Fruit fly (Drosophila melanogaster) whole organism, wandering third instar larva: ENCODE data around the gene Srp19.

Source experiments
- Abd-B ChIP-seq: fragments of >200 bp; optimal IDR thresholded peaks from 2 replicates; lab custom pipeline; 2017; ENCODE audit warnings: missing biosample characterization, missing genetic modification characterization
- GATAd ChIP-seq: sonication (Bioruptor generic); optimal IDR thresholded peaks from 2 replicates; lab custom pipeline; 2016; ENCODE audit warnings: missing biosample characterization, missing genetic modification characterization
- Hr83 ChIP-seq: fragments of 200-300 bp; sonication (Bioruptor generic); optimal IDR thresholded peaks from 2 replicates; lab custom pipeline; 2016; ENCODE audit warnings: missing biosample characterization, mild to moderate bottlenecking, missing genetic modification characterization, moderate library complexity; ENCODE audit not compliant: poor library complexity, severe bottlenecking
- Mio ChIP-seq: sonication (Bioruptor generic); optimal IDR thresholded peaks from 2 replicates; lab custom pipeline; 2016; ENCODE audit warnings: missing biosample characterization, missing genetic modification characterization
- Sp1 ChIP-seq: fragments of 200-800 bp; sonication (Bioruptor generic); optimal IDR thresholded peaks from 3 replicates; lab custom pipeline; 2019; ENCODE audit warnings: missing biosample characterization, mild to moderate bottlenecking, missing genetic modification characterization, moderate library complexity
- Vsx2 ChIP-seq: fragments of 200-300, 225-300 bp; sonication (Bioruptor generic); optimal IDR thresholded peaks from 2 replicates; lab custom pipeline; 2018; ENCODE audit warnings: missing biosample characterization, missing genetic modification characterization; ENCODE audit not compliant: partially characterized antibody
- br ChIP-seq: fragments of 200-800 bp; sonication (Bioruptor generic); optimal IDR thresholded peaks from 2 replicates; lab custom pipeline; 2016; ENCODE audit warnings: missing biosample characterization, missing genetic modification characterization
- brk ChIP-seq: fragments of 200-800 bp; sonication (Bioruptor generic); optimal IDR thresholded peaks from 2 replicates; lab custom pipeline; 2016; ENCODE audit warnings: missing biosample characterization, mild to moderate bottlenecking, missing genetic modification characterization
- dl ChIP-seq, 2 experiments: fragments of 175-275, 200-275 bp in 1 of 2; fragments of 200-275 bp in 1 of 2; sonication (Bioruptor generic); optimal IDR thresholded peaks; lab custom pipeline; 2018; ENCODE audit warnings: mild to moderate bottlenecking in 2 of 2, missing biosample characterization in 2 of 2, missing genetic modification characterization in 2 of 2, moderate library complexity in 2 of 2; ENCODE audit not compliant: partially characterized antibody in 2 of 2, insufficient read depth in 1 of 2
- dsf ChIP-seq: sonication (Bioruptor generic); optimal IDR thresholded peaks from 2 replicates; lab custom pipeline; 2016; ENCODE audit warnings: missing biosample characterization, missing genetic modification characterization, borderline replicate concordance
- pan ChIP-seq: fragments of >200 bp; optimal IDR thresholded peaks from 2 replicates; lab custom pipeline; 2017
- psq ChIP-seq: fragments of 200-800 bp; sonication (Bioruptor generic); optimal IDR thresholded peaks from 3 replicates; lab custom pipeline; 2017; ENCODE audit warnings: missing biosample characterization, mild to moderate bottlenecking, missing genetic modification characterization, moderate library complexity
- sage ChIP-seq: fragments of 200-800 bp; sonication (Bioruptor generic); optimal IDR thresholded peaks from 2 replicates; lab custom pipeline; 2016; ENCODE audit warnings: missing biosample characterization, mild to moderate bottlenecking, missing genetic modification characterization
- sv ChIP-seq: fragments of 200-800 bp; sonication (Bioruptor generic); optimal IDR thresholded peaks from 3 replicates; lab custom pipeline; 2016; ENCODE audit warnings: missing biosample characterization, missing genetic modification characterization
- tai ChIP-seq: sonication (Bioruptor generic); optimal IDR thresholded peaks from 2 replicates; lab custom pipeline; 2016; ENCODE audit warnings: missing biosample characterization, missing genetic modification characterization
- usp ChIP-seq: fragments of >200 bp; optimal IDR thresholded peaks from 2 replicates; lab custom pipeline; 2017; ENCODE audit warnings: missing biosample characterization, missing genetic modification characterization

The Srp19 gene

dm6 chr3L:7312754-7313153, 35.1 kb downstream of the Srp19 start, which contains the start of gene unc-13-4A:
Gene unc-13-4A, minus strand, starts transcription at chr3L:7312896.
- TF ChIP-seq sv (GFP tag; lab: Kevin White, UChicago) (no peak), Hr83 (no peak), tai (GFP tag; lab: Kevin White, UChicago) (no peak), Vsx2 (GFP tag; lab: Kevin White, UChicago) (no peak), sage (no peak), usp (GFP tag; lab: Kevin White, UChicago) (no peak), brk (GFP tag; lab: Kevin White, UChicago) (no peak), Sp1 (GFP tag; lab: Kevin White, UChicago) (no peak), Mio (GFP tag; lab: Kevin White, UChicago) (no peak), psq (no peak), dsf (GFP tag; lab: Kevin White, UChicago) (no peak), GATAd (GFP tag; lab: Kevin White, UChicago) (no peak), br (GFP tag; lab: Kevin White, UChicago) (no peak), Abd-B (GFP tag; lab: Kevin White, UChicago) (no peak), dl (GFP tag; optimal IDR thresholded peaks at IDR 0.05; lab: Kevin White, UChicago; ENCODE audit: insufficient read depth in 1 of 2, partially characterized antibody in 2 of 2) (no peak), pan (lab: Kevin White, UChicago) (no peak)

dm6 chr3L:7300660-7301059, 47.2 kb downstream of the Srp19 start:
- TF ChIP-seq usp (GFP tag; lab: Kevin White, UChicago) (no peak), psq (no peak)
